Worm (Caenorhabditis elegans) whole organism, young adult: Measurements from ENCODE around the gene cul-4.
A peak's percentile ranks its signal among the peaks of the same experiment; 100 is the strongest.

Source experiments
- F10E7.11 ChIP-seq: sonication (generic microtip); optimal IDR thresholded peaks from 2 replicates; lab custom pipeline; 2017; ENCODE audit warnings: mild to moderate bottlenecking, missing genetic modification characterization, moderate library complexity, missing compliant biosample characterization
- F23B12.7 ChIP-seq: sonication (generic microtip); optimal IDR thresholded peaks from 2 replicates; lab custom pipeline; 2017; ENCODE audit warnings: missing genetic modification characterization, mild to moderate bottlenecking, missing compliant biosample characterization, antibody characterized with exemption, moderate library complexity; ENCODE audit not compliant: insufficient read depth
- F52B5.7 ChIP-seq: sonication (generic microtip); optimal IDR thresholded peaks from 2 replicates; lab custom pipeline; 2016; ENCODE audit warnings: mild to moderate bottlenecking, missing genetic modification characterization, missing compliant biosample characterization
- F57A8.1 ChIP-seq: fragments of 200-800 bp; sonication (Bioruptor generic); optimal IDR thresholded peaks from 2 replicates; lab custom pipeline; 2018; ENCODE audit warnings: mild to moderate bottlenecking, missing genetic modification characterization, moderate library complexity, missing compliant biosample characterization
- K12H6.12 ChIP-seq: fragments of 200-800 bp; sonication (Bioruptor generic); optimal IDR thresholded peaks from 2 replicates; lab custom pipeline; 2018; ENCODE audit warnings: mild to moderate bottlenecking, missing genetic modification characterization, missing compliant biosample characterization
- Y53F4B.3 ChIP-seq: fragments of 200-800 bp; sonication (Bioruptor generic); IDR thresholded peaks from 2 replicates; pipeline ENCODE4 v1.3.6; 2022; ENCODE audit warnings: missing genetic modification reagents, missing genetic modification characterization, missing compliant biosample characterization
- Y53G8AR.9 ChIP-seq: fragments of 200-800 bp; sonication (Bioruptor generic); conservative IDR thresholded peaks from 2 replicates; pipeline ENCODE4 v1.3.6; 2022; ENCODE audit warnings: missing genetic modification reagents, missing genetic modification characterization, missing compliant biosample characterization
- Y56A3A.18 ChIP-seq: fragments of 200-800 bp; sonication (Bioruptor generic); IDR thresholded peaks from 2 replicates; pipeline ENCODE4 v1.3.6; 2022; ENCODE audit warnings: missing genetic modification reagents, missing genetic modification characterization, missing compliant biosample characterization
- aptf-2 ChIP-seq: fragments of 200-800 bp; sonication (Bioruptor generic); conservative IDR thresholded peaks from 2 replicates; pipeline ENCODE4 v1.3.6; 2022; ENCODE audit warnings: missing genetic modification reagents, missing genetic modification characterization, missing compliant biosample characterization
- aptf-3 ChIP-seq: fragments of 200-800 bp; sonication (Bioruptor generic); IDR thresholded peaks from 2 replicates; pipeline ENCODE4 v1.3.6; 2022; ENCODE audit warnings: missing genetic modification characterization, missing compliant biosample characterization
- athp-1 ChIP-seq: sonication (generic microtip); optimal IDR thresholded peaks from 2 replicates; lab custom pipeline; 2017; ENCODE audit warnings: mild to moderate bottlenecking, missing genetic modification characterization, missing compliant biosample characterization
- attf-3 ChIP-seq: fragments of 200-800 bp; sonication (Bioruptor generic); conservative IDR thresholded peaks from 2 replicates; pipeline ENCODE4 v1.3.6; 2022; ENCODE audit warnings: missing genetic modification reagents, missing genetic modification characterization, missing compliant biosample characterization
- attf-6 ChIP-seq: fragments of 200-800 bp; sonication (Bioruptor generic); IDR thresholded peaks from 2 replicates; pipeline ENCODE4 v1.3.6; 2022; ENCODE audit warnings: missing genetic modification reagents, missing genetic modification characterization, missing compliant biosample characterization
- bed-2 ChIP-seq: fragments of 200-800 bp; sonication (Bioruptor generic); IDR thresholded peaks from 2 replicates; pipeline ENCODE4 v1.3.6; 2022; ENCODE audit warnings: missing genetic modification reagents, missing genetic modification characterization, missing compliant biosample characterization
- ccch-3 ChIP-seq: fragments of 200-800 bp; sonication (Bioruptor generic); optimal IDR thresholded peaks from 2 replicates; lab custom pipeline; 2018; ENCODE audit warnings: mild to moderate bottlenecking, missing genetic modification characterization, missing compliant biosample characterization
- ceh-100 ChIP-seq: fragments of 200-800 bp; sonication (Bioruptor generic); IDR thresholded peaks from 2 replicates; pipeline ENCODE4 v1.3.6; 2022; ENCODE audit warnings: missing genetic modification reagents, missing genetic modification characterization, missing compliant biosample characterization
- ceh-27 ChIP-seq: fragments of 200-800 bp; sonication (Bioruptor generic); optimal IDR thresholded peaks from 2 replicates; lab custom pipeline; 2018; ENCODE audit warnings: mild to moderate bottlenecking, missing genetic modification characterization, moderate library complexity, missing compliant biosample characterization
- ceh-91 ChIP-seq: fragments of 200-800 bp; sonication (Bioruptor generic); IDR thresholded peaks from 2 replicates; pipeline ENCODE4 v1.3.6; 2022; ENCODE audit warnings: missing genetic modification reagents, missing genetic modification characterization, missing compliant biosample characterization
- dox-1 ChIP-seq: fragments of 200-800 bp; sonication (Bioruptor generic); IDR thresholded peaks from 2 replicates; pipeline ENCODE4 v1.3.6; 2022; ENCODE audit warnings: missing genetic modification reagents, missing genetic modification characterization, missing compliant biosample characterization
- egrh-3 ChIP-seq: fragments of 200-800 bp; sonication (Bioruptor generic); IDR thresholded peaks from 2 replicates; pipeline ENCODE4 v1.3.6; 2022; ENCODE audit warnings: missing genetic modification reagents, missing genetic modification characterization, missing compliant biosample characterization
- ekl-4 ChIP-seq: fragments of 200-800 bp; sonication (Bioruptor generic); IDR thresholded peaks from 2 replicates; pipeline ENCODE4 v1.3.6; 2022; ENCODE audit warnings: missing genetic modification reagents, missing genetic modification characterization, missing compliant biosample characterization
- gei-17 ChIP-seq: fragments of 200-800 bp; sonication (Bioruptor generic); optimal IDR thresholded peaks from 2 replicates; lab custom pipeline; 2018; ENCODE audit warnings: mild to moderate bottlenecking, missing genetic modification characterization, missing compliant biosample characterization
- hlh-26 ChIP-seq: fragments of 200-800 bp; sonication (Bioruptor generic); conservative IDR thresholded peaks from 2 replicates; pipeline ENCODE4 v1.3.6; 2022; ENCODE audit warnings: missing genetic modification reagents, missing genetic modification characterization, missing compliant biosample characterization
- hmg-1.2 ChIP-seq: fragments of 200-800 bp; sonication (Bioruptor generic); IDR thresholded peaks from 2 replicates; pipeline ENCODE4 v1.3.6; 2022; ENCODE audit warnings: missing genetic modification reagents, missing genetic modification characterization, missing compliant biosample characterization
- lin-26 ChIP-seq: fragments of 200-800 bp; sonication (Bioruptor generic); IDR thresholded peaks from 2 replicates; pipeline ENCODE4 v1.3.6; 2022; ENCODE audit warnings: missing genetic modification reagents, missing genetic modification characterization, missing compliant biosample characterization
- lin-40 ChIP-seq: sonication (generic microtip); optimal IDR thresholded peaks from 2 replicates; lab custom pipeline; 2016; ENCODE audit warnings: missing genetic modification characterization, mild to moderate bottlenecking, missing compliant biosample characterization, missing genotype, missing genetic modification reagents
- lir-1 ChIP-seq: fragments of 200-800 bp; sonication (Bioruptor generic); conservative IDR thresholded peaks from 2 replicates; pipeline ENCODE4 v1.3.6; 2022; ENCODE audit warnings: missing genetic modification reagents, missing genetic modification characterization, missing compliant biosample characterization
- lsy-27 ChIP-seq: sonication (generic microtip); optimal IDR thresholded peaks from 2 replicates; lab custom pipeline; 2017; ENCODE audit warnings: missing genetic modification characterization, mild to moderate bottlenecking, missing compliant biosample characterization, antibody characterized with exemption, missing genotype, borderline replicate concordance; ENCODE audit not compliant: insufficient read depth
- madf-8 ChIP-seq: fragments of 200-800 bp; sonication (Bioruptor generic); conservative IDR thresholded peaks from 2 replicates; pipeline ENCODE4 v1.3.6; 2022; ENCODE audit warnings: missing genetic modification reagents, missing genetic modification characterization, missing compliant biosample characterization
- mes-4 ChIP-seq: sonication (generic microtip); optimal IDR thresholded peaks from 2 replicates; lab custom pipeline; 2016; ENCODE audit warnings: missing genotype, missing genetic modification characterization, missing compliant biosample characterization
- nhr-120 ChIP-seq: fragments of 200-800 bp; sonication (Bioruptor generic); IDR thresholded peaks from 2 replicates; pipeline ENCODE4 v1.3.6; 2022; ENCODE audit warnings: missing genetic modification characterization, missing compliant biosample characterization
- nhr-90 ChIP-seq: sonication (generic microtip); optimal IDR thresholded peaks from 2 replicates; lab custom pipeline; 2016; ENCODE audit warnings: missing genotype, mild to moderate bottlenecking, missing genetic modification characterization, missing compliant biosample characterization
- pbrm-1 ChIP-seq: fragments of 200-800 bp; sonication (Bioruptor generic); IDR thresholded peaks from 2 replicates; pipeline ENCODE4 v1.3.6; 2022; ENCODE audit warnings: missing genetic modification reagents, missing genetic modification characterization, missing compliant biosample characterization
- repo-1 ChIP-seq: sonication (generic microtip); optimal IDR thresholded peaks from 2 replicates; lab custom pipeline; 2017; ENCODE audit warnings: mild to moderate bottlenecking, missing genetic modification characterization, missing compliant biosample characterization
- zfh-2 ChIP-seq: fragments of 200-800 bp; sonication (Bioruptor generic); conservative IDR thresholded peaks from 2 replicates; pipeline ENCODE4 v1.3.6; 2022; ENCODE audit warnings: missing genetic modification reagents, missing genetic modification characterization, missing compliant biosample characterization
- zim-3 ChIP-seq: sonication (generic microtip); optimal IDR thresholded peaks from 2 replicates; lab custom pipeline; 2017; ENCODE audit warnings: mild to moderate bottlenecking, missing genetic modification characterization, moderate library complexity, missing compliant biosample characterization
- ztf-22 ChIP-seq: fragments of 200-800 bp; sonication (Bioruptor generic); optimal IDR thresholded peaks from 2 replicates; lab custom pipeline; 2018; ENCODE audit warnings: mild to moderate bottlenecking, missing genetic modification characterization, moderate library complexity, missing compliant biosample characterization
- ztf-28 ChIP-seq: fragments of 200-800 bp; sonication (Bioruptor generic); IDR thresholded peaks from 2 replicates; pipeline ENCODE4 v1.3.6; 2022; ENCODE audit warnings: missing genetic modification reagents, missing genetic modification characterization, missing compliant biosample characterization

The cul-4 gene

ce11 chrII:7326199-7326598, 24.3 kb downstream of the cul-4 start:
- TF ChIP-seq repo-1 (no peak), gei-17 (GFP tag; lab: Kevin White, UChicago) (no peak), aptf-3 (no peak), athp-1 (tag; lab: Kevin White, UChicago) (no peak), aptf-2 (no peak), F10E7.11 (tag; lab: Kevin White, UChicago) (no peak), lir-1 (no peak), F57A8.1 (GFP tag; lab: Kevin White, UChicago) (no peak), Y56A3A.18 (GFP tag; lab: Robert Waterston, UW) (no peak), ztf-28 (GFP tag; lab: Robert Waterston, UW) (no peak), Y53G8AR.9 (no peak), ceh-100 (GFP tag; lab: Robert Waterston, UW) (no peak), mes-4 (tag; lab: Kevin White, UChicago) (no peak), ztf-22 (GFP tag; lab: Kevin White, UChicago) (no peak)

DNA sequence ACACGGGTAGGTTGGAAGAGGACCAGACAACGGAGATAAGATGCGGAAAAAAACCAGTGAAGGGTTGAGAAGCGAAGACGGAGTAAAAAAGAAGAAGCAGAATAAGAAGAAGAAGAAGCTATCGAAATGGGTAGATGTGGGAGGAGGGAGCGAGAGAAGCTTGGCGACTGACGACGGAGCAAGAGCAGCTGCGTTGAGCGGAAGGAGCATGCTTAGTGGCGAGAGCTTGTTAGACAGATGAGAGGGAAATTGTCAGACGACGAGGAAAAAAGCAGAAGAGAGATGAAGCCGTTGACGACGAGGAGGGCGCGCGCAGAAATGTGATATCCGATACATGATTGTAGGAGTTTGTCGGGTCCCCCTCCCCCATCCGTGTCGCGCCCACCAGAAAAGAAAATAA, 25.1 kb downstream of the cul-4 start:
- no peak for TF ChIP-seq lsy-27 (tag; lab: Kevin White, UChicago)
- peak; percentile 18 for TF ChIP-seq zim-3 (tag; lab: Kevin White, UChicago)
- no peak for TF ChIP-seq ekl-4
- TF ChIP-seq F57A8.1 (GFP tag; lab: Kevin White, UChicago) = no peak
- TF ChIP-seq hmg-1.2 = 0 out of 2 replicates have a peak, but pooled peaks have one; percentile 12
- TF ChIP-seq ceh-27 (GFP tag; lab: Kevin White, UChicago) = peak; percentile 1
- no peak for TF ChIP-seq dox-1
- no peak for TF ChIP-seq hlh-26 (GFP tag; lab: Robert Waterston, UW)
- TF ChIP-seq egrh-3 (GFP tag; lab: Robert Waterston, UW) = 0 out of 2 replicates have a peak, but pooled peaks have one; percentile 48
- no peak for TF ChIP-seq F52B5.7 (tag; lab: Kevin White, UChicago)
- TF ChIP-seq Y53F4B.3 (GFP tag; lab: Robert Waterston, UW) = no peak
- TF ChIP-seq K12H6.12 (tag; lab: Kevin White, UChicago) = peak; percentile 59
- TF ChIP-seq Y53G8AR.9 = no peak
- 0 out of 2 replicates have a peak, but pooled peaks have one; percentile 20 for TF ChIP-seq bed-2 (GFP tag; lab: Robert Waterston, UW)
- no peak for TF ChIP-seq nhr-90 (tag; lab: Kevin White, UChicago)
- no peak for TF ChIP-seq ccch-3 (GFP tag; lab: Kevin White, UChicago)
- no peak for TF ChIP-seq attf-3
- peak; percentile 48 for TF ChIP-seq lin-40 (tag; lab: Kevin White, UChicago)
- no peak for TF ChIP-seq F23B12.7
- no peak for TF ChIP-seq pbrm-1 (GFP tag; lab: Robert Waterston, UW)
- TF ChIP-seq madf-8 (GFP tag; lab: Robert Waterston, UW) = no peak
- TF ChIP-seq repo-1 = no peak
- TF ChIP-seq zfh-2 (GFP tag; lab: Robert Waterston, UW) = peak; percentile 90

- TF ChIP-seq nhr-120 (GFP tag; lab: Robert Waterston, UW) (no peak), lin-26 (GFP tag; lab: Robert Waterston, UW) (no peak), attf-6 (GFP tag; lab: Robert Waterston, UW) (no peak), ceh-91 (GFP tag; lab: Robert Waterston, UW) (no peak), pbrm-1 (GFP tag; lab: Robert Waterston, UW) (no peak), Y53G8AR.9 (no peak)
Observed at ce11 chrII:7331224-7331623, 29.3 kb downstream of the cul-4 start, which contains the start of gene npax-1. Gene npax-1 (minus strand): TSS chrII:7331324.
